8 worm cellular contexts compared by ENCODE assay signal in the genomic region with DNA sequence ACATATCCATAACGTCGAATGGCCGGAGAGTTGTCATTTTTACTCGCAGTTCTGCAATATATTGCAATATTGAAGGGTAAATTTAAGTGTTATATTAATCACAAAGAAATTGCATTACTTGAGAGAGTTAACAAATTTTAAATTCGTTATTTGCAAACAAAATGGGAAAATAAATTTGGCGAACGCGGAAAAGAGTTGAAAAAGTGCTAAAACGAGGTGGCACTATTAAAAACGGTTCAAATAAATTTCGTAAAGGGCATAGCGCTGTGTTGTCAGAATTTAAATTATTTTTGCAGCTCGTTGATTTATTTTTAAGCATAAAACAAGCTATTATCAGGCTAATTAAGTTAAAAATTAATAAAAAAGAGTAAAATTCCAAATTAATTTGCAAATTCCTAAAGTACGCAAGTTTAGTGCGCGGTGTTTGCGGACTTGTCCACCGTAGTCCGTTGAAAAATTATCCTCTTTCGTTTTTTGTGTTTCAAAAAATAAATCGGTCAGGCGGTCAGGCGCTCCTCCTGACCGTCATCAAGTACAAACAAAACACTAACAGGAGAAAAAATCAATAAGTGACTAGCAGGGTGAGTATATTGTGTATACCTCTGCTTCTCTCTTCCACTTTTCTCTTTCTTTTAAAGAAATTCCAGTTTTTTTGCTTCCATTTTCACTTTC.
TF ChIP-seq lines count a peak whose summit lies in the region.

A gene (minus strand): TSS at position 51 of the 672 bp plus-strand sequence.
A gene (plus strand): TSS at position 499 of the 672 bp plus-strand sequence.

TF ChIP-seq in whole organism, L1 larva, 84 proteins besides CTCF, POLR2A, EP300 and RAD21 (continues in another document):
- TF ChIP-seq C16A3.4 (tag; optimal IDR thresholded peaks at IDR 0.05; lab: Kevin White, UChicago) (peak; percentile 44), snu-23 (GFP tag; optimal IDR thresholded peaks at IDR 0.05; lab: Kevin White, UChicago) (peak; percentile 62), nhr-28 (tag; optimal IDR thresholded peaks at IDR 0.05; lab: Kevin White, UChicago) (no peak), irx-1 (tag; optimal IDR thresholded peaks at IDR 0.05; lab: Kevin White, UChicago) (no peak), nhr-20 (tag; optimal IDR thresholded peaks at IDR 0.05; lab: Kevin White, UChicago) (peak; percentile 54), ets-5 (GFP tag; IDR thresholded peaks at IDR 0.05; lab: Robert Waterston, UW) (no peak), nhr-71 (tag; optimal IDR thresholded peaks at IDR 0.05; lab: Kevin White, UChicago) (peak; percentile 47), mef-2 (tag; optimal IDR thresholded peaks at IDR 0.05; lab: Kevin White, UChicago) (no peak), xbp-1 (tag; optimal IDR thresholded peaks at IDR 0.05; lab: Kevin White, UChicago) (peak; percentile 38), C34B4.2 (tag; optimal IDR thresholded peaks at IDR 0.05; lab: Kevin White, UChicago) (no peak)

TF ChIP-seq in whole organism, L2 larva, 48 proteins besides CTCF, POLR2A, EP300 and RAD21 (continues in another document):
- TF ChIP-seq fos-1 (tag; optimal IDR thresholded peaks at IDR 0.05; lab: Kevin White, UChicago) (peak; percentile 20), ztf-11 (tag; optimal IDR thresholded peaks at IDR 0.05; lab: Kevin White, UChicago) (no peak), C34F6.9 (tag; optimal IDR thresholded peaks at IDR 0.05; lab: Kevin White, UChicago) (peak; percentile 75), F13H6.1 (tag; optimal IDR thresholded peaks at IDR 0.05; lab: Kevin White, UChicago) (no peak), unc-62 (GFP tag; optimal IDR thresholded peaks at IDR 0.05; lab: Kevin White, UChicago) (no peak), elt-3 (tag; optimal IDR thresholded peaks at IDR 0.05; lab: Kevin White, UChicago) (no peak), sma-3 (GFP tag; optimal IDR thresholded peaks at IDR 0.05; lab: Kevin White, UChicago) (no peak), mbf-1 (tag; optimal IDR thresholded peaks at IDR 0.05; lab: Kevin White, UChicago) (no peak), lin-39 (tag; optimal IDR thresholded peaks at IDR 0.05; lab: Kevin White, UChicago) (no peak), nhr-129 (tag; optimal IDR thresholded peaks at IDR 0.05; lab: Kevin White, UChicago) (peak; percentile 45), zag-1 (tag; optimal IDR thresholded peaks at IDR 0.05; lab: Kevin White, UChicago) (no peak)

TF ChIP-seq in whole organism, L3 larva, 47 proteins besides CTCF, POLR2A, EP300 and RAD21 (continues in another document):
- no peak for TF ChIP-seq lin-15B (tag; optimal IDR thresholded peaks at IDR 0.05; lab: Kevin White, UChicago)
- peak; percentile 21 for TF ChIP-seq pqm-1 (tag; optimal IDR thresholded peaks at IDR 0.05; lab: Kevin White, UChicago)
- peak; percentile 56 for TF ChIP-seq hmg-11 (tag; optimal IDR thresholded peaks at IDR 0.05; lab: Kevin White, UChicago)
- TF ChIP-seq nhr-23 (tag; optimal IDR thresholded peaks at IDR 0.05; lab: Kevin White, UChicago), result peak; percentile 41
- TF ChIP-seq ceh-28 (tag; optimal IDR thresholded peaks at IDR 0.05; lab: Kevin White, UChicago), result peak; percentile 58
- no peak for TF ChIP-seq fkh-10 (GFP tag; optimal IDR thresholded peaks at IDR 0.05; lab: Kevin White, UChicago)
- TF ChIP-seq nhr-25 (tag; optimal IDR thresholded peaks at IDR 0.05; lab: Kevin White, UChicago), result peak; percentile 29
- TF ChIP-seq snpc-4 (tag; optimal IDR thresholded peaks at IDR 0.05; lab: Kevin White, UChicago), result peak; percentile 66
- TF ChIP-seq nhr-12 (tag; optimal IDR thresholded peaks at IDR 0.05; lab: Kevin White, UChicago), result no peak
- no peak for TF ChIP-seq ceh-82 (tag; optimal IDR thresholded peaks at IDR 0.05; lab: Kevin White, UChicago)
- peak; percentile 87 for TF ChIP-seq pha-4 (tag; optimal IDR thresholded peaks at IDR 0.05; lab: Kevin White, UChicago)

TF ChIP-seq in whole organism, L4 larva, 104 proteins besides CTCF, POLR2A, EP300 and RAD21 (continues in another document):
- TF ChIP-seq dpl-1 (GFP tag; optimal IDR thresholded peaks at IDR 0.05; lab: Kevin White, UChicago) (peak; percentile 21), ceh-82 (tag; optimal IDR thresholded peaks at IDR 0.05; lab: Kevin White, UChicago) (no peak), mes-2 (tag; optimal IDR thresholded peaks at IDR 0.05; lab: Kevin White, UChicago; ENCODE audit: poor library complexity, severe bottlenecking) (peak; percentile 46), lsy-2 (tag; optimal IDR thresholded peaks at IDR 0.05; lab: Kevin White, UChicago) (peak; percentile 39 to 96), ceh-62 (tag; optimal IDR thresholded peaks at IDR 0.05; lab: Kevin White, UChicago) (no peak), hlh-11 (tag; optimal IDR thresholded peaks at IDR 0.05; lab: Kevin White, UChicago) (peak; percentile 45), nhr-28 (tag; optimal IDR thresholded peaks at IDR 0.05; lab: Kevin White, UChicago) (peak; percentile 40), zip-11 (GFP tag; IDR thresholded peaks at IDR 0.05; lab: Robert Waterston, UW) (no peak), egl-43 (GFP tag; IDR thresholded peaks at IDR 0.05; lab: Robert Waterston, UW) (no peak), pha-4 (GFP tag; IDR thresholded peaks at IDR 0.05; lab: Robert Waterston, UW) (no peak), pha-4 (tag; optimal IDR thresholded peaks at IDR 0.05; lab: Kevin White, UChicago) (peak; percentile 92)

TF ChIP-seq in whole organism, late embryonic, 69 proteins besides CTCF, POLR2A, EP300 and RAD21 (continues in another document):
- TF ChIP-seq odd-2 (tag; optimal IDR thresholded peaks at IDR 0.05; lab: Kevin White, UChicago) (no peak), lim-6 (tag; optimal IDR thresholded peaks at IDR 0.05; lab: Kevin White, UChicago) (no peak), C08G9.2 (tag; optimal IDR thresholded peaks at IDR 0.05; lab: Kevin White, UChicago) (no peak), ceh-30 (tag; optimal IDR thresholded peaks at IDR 0.05; lab: Kevin White, UChicago) (peak; percentile 27), hlh-30 (tag; optimal IDR thresholded peaks at IDR 0.05; lab: Kevin White, UChicago; ENCODE audit: insufficient read depth) (peak; percentile 16), elt-2 (tag; optimal IDR thresholded peaks at IDR 0.05; lab: Kevin White, UChicago) (no peak), Y22D7AL.16 (tag; optimal IDR thresholded peaks at IDR 0.05; lab: Kevin White, UChicago) (no peak), T23F11.4 (GFP tag; optimal IDR thresholded peaks at IDR 0.05; lab: Kevin White, UChicago) (no peak), fax-1 (tag; optimal IDR thresholded peaks at IDR 0.05; lab: Kevin White, UChicago) (no peak), ets-4 (tag; optimal IDR thresholded peaks at IDR 0.05; lab: Kevin White, UChicago) (no peak), unc-42 (tag; optimal IDR thresholded peaks at IDR 0.05; lab: Kevin White, UChicago) (peak; percentile 77)

TF ChIP-seq in whole organism, midembryonic, 9 proteins besides CTCF, POLR2A, EP300 and RAD21:
- TF ChIP-seq med-1 (GFP tag; optimal IDR thresholded peaks at IDR 0.05; lab: Kevin White, UChicago; ENCODE audit: insufficient read depth), result no peak
- no peak for TF ChIP-seq ztf-23 (GFP tag; IDR thresholded peaks at IDR 0.05; lab: Robert Waterston, UW)
- 0 out of 2 replicates have a peak, but pooled peaks have one; percentile 52 for TF ChIP-seq flt-1 (GFP tag; IDR thresholded peaks at IDR 0.05; lab: Robert Waterston, UW)
- no peak for TF ChIP-seq tab-1 (GFP tag; IDR thresholded peaks at IDR 0.05; lab: Robert Waterston, UW)

TF ChIP-seq in whole organism, mixed stage, embryonic, 35 proteins besides CTCF, POLR2A, EP300 and RAD21:
- TF ChIP-seq mep-1 (tag; optimal IDR thresholded peaks at IDR 0.05; lab: Kevin White, UChicago) (peak; percentile 33), sem-2 (GFP tag; optimal IDR thresholded peaks at IDR 0.05; lab: Kevin White, UChicago) (no peak), lsy-2 (tag; optimal IDR thresholded peaks at IDR 0.05; lab: Kevin White, UChicago) (peak; percentile 94), M03D4.4 (tag; optimal IDR thresholded peaks at IDR 0.05; lab: Kevin White, UChicago) (no peak), unc-120 (tag; optimal IDR thresholded peaks at IDR 0.05; lab: Kevin White, UChicago; ENCODE audit: poor library complexity, severe bottlenecking) (no peak), nhr-2 (tag; optimal IDR thresholded peaks at IDR 0.05; lab: Kevin White, UChicago) (no peak), lin-13 (tag; optimal IDR thresholded peaks at IDR 0.05; lab: Kevin White, UChicago) (no peak), ces-1 (GFP tag; optimal IDR thresholded peaks at IDR 0.05; lab: Kevin White, UChicago) (peak; percentile 83), ceh-39 (tag; optimal IDR thresholded peaks at IDR 0.05; lab: Kevin White, UChicago) (no peak)

TF ChIP-seq in whole organism, young adult, 124 proteins besides CTCF, POLR2A, EP300 and RAD21 (continues in another document):
- TF ChIP-seq F37B4.10 (GFP tag; IDR thresholded peaks at IDR 0.05; lab: Robert Waterston, UW) (no peak), T26A5.8 (tag; optimal IDR thresholded peaks at IDR 0.05; lab: Kevin White, UChicago) (no peak), egl-44 (GFP tag; IDR thresholded peaks at IDR 0.05; lab: Robert Waterston, UW) (no peak), mes-4 (tag; optimal IDR thresholded peaks at IDR 0.05; lab: Kevin White, UChicago) (no peak), bed-1 (GFP tag; IDR thresholded peaks at IDR 0.05; lab: Robert Waterston, UW) (no peak), C17E4.6 (GFP tag; IDR thresholded peaks at IDR 0.05; lab: Robert Waterston, UW) (no peak), die-1 (tag; optimal IDR thresholded peaks at IDR 0.05; lab: Kevin White, UChicago) (no peak), lin-54 (GFP tag; optimal IDR thresholded peaks at IDR 0.05; lab: Kevin White, UChicago) (peak; percentile 1), K12H6.12 (tag; optimal IDR thresholded peaks at IDR 0.05; lab: Kevin White, UChicago) (no peak), ztf-18 (tag; optimal IDR thresholded peaks at IDR 0.05; lab: Kevin White, UChicago) (peak; percentile 3), F23B12.7 (tag; optimal IDR thresholded peaks at IDR 0.05; lab: Kevin White, UChicago; ENCODE audit: insufficient read depth) (peak; percentile 10), nhr-80 (tag; optimal IDR thresholded peaks at IDR 0.05; lab: Kevin White, UChicago) (peak; percentile 22), cebp-1 (GFP tag; IDR thresholded peaks at IDR 0.05; lab: Robert Waterston, UW) (no peak), cebp-1 (tag; optimal IDR thresholded peaks at IDR 0.05; lab: Kevin White, UChicago) (peak; percentile 46), F10E7.11 (tag; optimal IDR thresholded peaks at IDR 0.05; lab: Kevin White, UChicago) (no peak), let-607 (tag; optimal IDR thresholded peaks at IDR 0.05; lab: Kevin White, UChicago) (no peak), F49E8.2 (tag; optimal IDR thresholded peaks at IDR 0.05; lab: Kevin White, UChicago; ENCODE audit: insufficient read depth) (no peak), lsl-1 (GFP tag; optimal IDR thresholded peaks at IDR 0.05; lab: Kevin White, UChicago) (peak; percentile 57), attf-3 (GFP tag; conservative IDR thresholded peaks at IDR 0.05; lab: Robert Waterston, UW) (no peak), egl-18 (GFP tag; IDR thresholded peaks at IDR 0.05; lab: Robert Waterston, UW) (no peak), snpc-4 (GFP tag; optimal IDR thresholded peaks at IDR 0.05; lab: Kevin White, UChicago) (no peak), snpc-4 (tag; optimal IDR thresholded peaks at IDR 0.05; lab: Kevin White, UChicago) (peak in 2 of 4 experiments; percentile 18 to 19), attf-5 (GFP tag; optimal IDR thresholded peaks at IDR 0.05; lab: Kevin White, UChicago) (peak; percentile 91)
